Worm (Caenorhabditis elegans) whole organism, L2 larva: ENCODE results near the gene Y97E10C.1.

Experiments used
- R02D3.7 ChIP-seq: fragments of 150-350 bp; optimal IDR thresholded peaks from 2 replicates; lab custom pipeline; 2014; ENCODE audit warnings: missing biosample characterization, missing genetic modification characterization
- ZK546.5 ChIP-seq: sonication (generic microtip); optimal IDR thresholded peaks from 2 replicates; lab custom pipeline; 2017; ENCODE audit warnings: missing biosample characterization, missing genetic modification characterization
- alr-1 ChIP-seq: fragments of 150-350 bp; optimal IDR thresholded peaks from 2 replicates; lab custom pipeline; 2014; ENCODE audit warnings: missing biosample characterization, missing genetic modification characterization
- elt-3 ChIP-seq: sonication (generic microtip); optimal IDR thresholded peaks from 2 replicates; lab custom pipeline; 2017; ENCODE audit warnings: missing biosample characterization, missing genetic modification characterization
- fos-1 ChIP-seq: fragments of 150-350 bp; optimal IDR thresholded peaks from 2 replicates; lab custom pipeline; 2014; ENCODE audit warnings: missing biosample characterization, missing genetic modification characterization
- lin-11 ChIP-seq: fragments of 150-350 bp; sonication (generic microtip); optimal IDR thresholded peaks from 2 replicates; lab custom pipeline; 2014; ENCODE audit warnings: missing biosample characterization, missing genetic modification characterization, inconsistent platforms, mixed read lengths
- mdl-1 ChIP-seq, 2 experiments: fragments of 150-350 bp in 1 of 2; sonication (generic microtip) in 1 of 2; optimal IDR thresholded peaks; 2 replicates each; lab custom pipeline; 2017; ENCODE audit warnings: missing biosample characterization in 2 of 2, missing genetic modification characterization in 2 of 2
- peb-1 ChIP-seq: fragments of 150-350 bp; optimal IDR thresholded peaks from 2 replicates; lab custom pipeline; 2014; ENCODE audit warnings: missing biosample characterization, missing genetic modification characterization
- skn-1 ChIP-seq: sonication (generic microtip); optimal IDR thresholded peaks from 2 replicates; lab custom pipeline; 2017; ENCODE audit warnings: missing biosample characterization, missing genetic modification characterization
- snpc-4 ChIP-seq: fragments of 150-350 bp; optimal IDR thresholded peaks from 2 replicates; lab custom pipeline; 2014; ENCODE audit warnings: missing biosample characterization, missing genetic modification characterization
- unc-62 ChIP-seq: fragments of 150-350 bp; optimal IDR thresholded peaks from 2 replicates; lab custom pipeline; 2014; ENCODE audit warnings: missing biosample characterization, missing genetic modification reagents, missing genetic modification characterization
- ztf-11 ChIP-seq: sonication (generic microtip); optimal IDR thresholded peaks from 2 replicates; lab custom pipeline; 2017; ENCODE audit warnings: missing biosample characterization, missing genetic modification characterization
- ztf-4 ChIP-seq: fragments of 150-350 bp; optimal IDR thresholded peaks from 2 replicates; lab custom pipeline; 2014; ENCODE audit warnings: missing biosample characterization, missing genetic modification characterization

- no peak for TF ChIP-seq skn-1
- TF ChIP-seq unc-62 (GFP tag; lab: Kevin White, UChicago): no peak
- TF ChIP-seq elt-3: no peak
- TF ChIP-seq ztf-4: no peak
- TF ChIP-seq lin-11 (tag; lab: Kevin White, UChicago): no peak
- no peak for TF ChIP-seq alr-1 (tag; lab: Kevin White, UChicago)
- no peak for TF ChIP-seq ztf-11 (tag; lab: Kevin White, UChicago)
- TF ChIP-seq peb-1: no peak
- TF ChIP-seq ZK546.5 (tag; lab: Kevin White, UChicago): no peak
- no peak for TF ChIP-seq R02D3.7
- TF ChIP-seq snpc-4 (tag; lab: Kevin White, UChicago): no peak
- TF ChIP-seq fos-1: no peak
- no peak for TF ChIP-seq mdl-1 (tag; optimal IDR thresholded peaks at IDR 0.05; lab: Kevin White, UChicago)
Measured at ce11 chrV:7742485-7742959, 13.8 kb downstream of the Y97E10C.1 start, which contains the start of gene fbxl-5.
